Worm (Caenorhabditis elegans) whole organism, young adult: ENCODE results near the gene F13B12.7.

Experiments
- B0336.3 ChIP-seq: fragments of 200-800 bp; sonication (Bioruptor generic); IDR thresholded peaks from 2 replicates; pipeline ENCODE4 v1.3.6; 2022; ENCODE audit warnings: missing genetic modification characterization, missing compliant biosample characterization
- F55B11.4 ChIP-seq: sonication (generic microtip); optimal IDR thresholded peaks from 2 replicates; lab custom pipeline; 2016; ENCODE audit warnings: missing compliant biosample characterization, missing genetic modification characterization, borderline replicate concordance; ENCODE audit not compliant: insufficient read depth
- T26A5.8 ChIP-seq: sonication (generic microtip); optimal IDR thresholded peaks from 2 replicates; lab custom pipeline; 2016; ENCODE audit warnings: missing genetic modification characterization, missing compliant biosample characterization
- attf-3 ChIP-seq: fragments of 200-800 bp; sonication (Bioruptor generic); conservative IDR thresholded peaks from 2 replicates; pipeline ENCODE4 v1.3.6; 2022; ENCODE audit warnings: missing genetic modification reagents, missing genetic modification characterization, missing compliant biosample characterization
- bed-2 ChIP-seq: fragments of 200-800 bp; sonication (Bioruptor generic); IDR thresholded peaks from 2 replicates; pipeline ENCODE4 v1.3.6; 2022; ENCODE audit warnings: missing genetic modification reagents, missing genetic modification characterization, missing compliant biosample characterization
- cebp-1 ChIP-seq, 2 experiments: fragments of 200-800 bp in 1 of 2; sonication (Bioruptor generic) in 1 of 2; sonication (generic microtip) in 1 of 2; IDR thresholded peaks in 1 of 2; optimal IDR thresholded peaks in 1 of 2; 2 replicates each; pipeline versions ENCODE4 v1.3.6 to Lab custom; 2017 to 2022; ENCODE audit warnings: missing compliant biosample characterization in 2 of 2, missing genetic modification characterization in 2 of 2, mild to moderate bottlenecking in 1 of 2, missing genetic modification reagents in 1 of 2, moderate library complexity in 1 of 2
- ceh-27 ChIP-seq: fragments of 200-800 bp; sonication (Bioruptor generic); optimal IDR thresholded peaks from 2 replicates; lab custom pipeline; 2018; ENCODE audit warnings: mild to moderate bottlenecking, missing genetic modification characterization, moderate library complexity, missing compliant biosample characterization
- ceh-58 ChIP-seq: fragments of 200-800 bp; sonication (Bioruptor generic); IDR thresholded peaks from 2 replicates; pipeline ENCODE4 v1.3.6; 2022; ENCODE audit warnings: missing genetic modification characterization, missing compliant biosample characterization
- ceh-91 ChIP-seq: fragments of 200-800 bp; sonication (Bioruptor generic); IDR thresholded peaks from 2 replicates; pipeline ENCODE4 v1.3.6; 2022; ENCODE audit warnings: missing genetic modification reagents, missing genetic modification characterization, missing compliant biosample characterization
- dpff-1 ChIP-seq: sonication (generic microtip); optimal IDR thresholded peaks from 2 replicates; lab custom pipeline; 2017; ENCODE audit warnings: mild to moderate bottlenecking, missing genetic modification characterization, missing compliant biosample characterization
- ekl-4 ChIP-seq: fragments of 200-800 bp; sonication (Bioruptor generic); IDR thresholded peaks from 2 replicates; pipeline ENCODE4 v1.3.6; 2022; ENCODE audit warnings: missing genetic modification reagents, missing genetic modification characterization, missing compliant biosample characterization
- ets-4 ChIP-seq: fragments of 200-800 bp; sonication (Bioruptor generic); optimal IDR thresholded peaks from 2 replicates; lab custom pipeline; 2018; ENCODE audit warnings: mild to moderate bottlenecking, missing genetic modification characterization, missing compliant biosample characterization
- hmg-1.2 ChIP-seq: fragments of 200-800 bp; sonication (Bioruptor generic); IDR thresholded peaks from 2 replicates; pipeline ENCODE4 v1.3.6; 2022; ENCODE audit warnings: missing genetic modification reagents, missing genetic modification characterization, missing compliant biosample characterization
- lsl-1 ChIP-seq: fragments of 200-800 bp; sonication (Bioruptor generic); optimal IDR thresholded peaks from 2 replicates; lab custom pipeline; 2018; ENCODE audit warnings: mild to moderate bottlenecking, missing genetic modification characterization, moderate library complexity, missing compliant biosample characterization
- nhr-27 ChIP-seq: fragments of 200-800 bp; sonication (Bioruptor generic); optimal IDR thresholded peaks from 2 replicates; lab custom pipeline; 2018; ENCODE audit warnings: mild to moderate bottlenecking, missing genetic modification characterization, moderate library complexity, missing compliant biosample characterization
- rpc-1 ChIP-seq, 2 experiments: fragments of 150-350 bp in 1 of 2; sonication (generic microtip) in 1 of 2; optimal IDR thresholded peaks; 2 replicates each; lab custom pipeline; 2014 to 2018; ENCODE audit warnings: missing biosample characterization in 1 of 2, missing genetic modification characterization in 1 of 2, missing genetic modification reagents in 1 of 2, missing genotype in 1 of 2
- sea-2 ChIP-seq: fragments of 200-800 bp; sonication (Bioruptor generic); IDR thresholded peaks from 2 replicates; pipeline ENCODE4 v1.3.6; 2022; ENCODE audit warnings: missing genetic modification characterization, missing compliant biosample characterization
- snpc-3.4 ChIP-seq: sonication (generic microtip); optimal IDR thresholded peaks from 2 replicates; lab custom pipeline; 2017; ENCODE audit warnings: missing genetic modification characterization, mild to moderate bottlenecking, missing compliant biosample characterization, antibody characterized with exemption, moderate library complexity, missing genotype, missing genetic modification reagents
- somi-1 ChIP-seq: fragments of 200-800 bp; sonication (Bioruptor generic); optimal IDR thresholded peaks from 2 replicates; lab custom pipeline; 2018; ENCODE audit warnings: mild to moderate bottlenecking, missing genetic modification characterization, missing compliant biosample characterization
- sptf-2 ChIP-seq: fragments of 200-800 bp; sonication (Bioruptor generic); optimal IDR thresholded peaks from 2 replicates; lab custom pipeline; 2018; ENCODE audit warnings: mild to moderate bottlenecking, missing genetic modification characterization, missing compliant biosample characterization
- ztf-28 ChIP-seq: fragments of 200-800 bp; sonication (Bioruptor generic); IDR thresholded peaks from 2 replicates; pipeline ENCODE4 v1.3.6; 2022; ENCODE audit warnings: missing genetic modification reagents, missing genetic modification characterization, missing compliant biosample characterization

Gene F13B12.7

ce11 chrIV:10483607-10484117 lies 40.1 kb downstream of the F13B12.7 start, which contains the start of the genes F01D4.5 and ced-5 (continued):
- TF ChIP-seq ztf-28 (GFP tag; lab: Robert Waterston, UW) (0 out of 2 replicates have a peak, but pooled peaks have one; percentile 64), ceh-27 (peak; percentile 82), bed-2 (GFP tag; lab: Robert Waterston, UW) (peak; percentile 92), ekl-4 (peak; percentile 57; the same call in 1 of the 2 replicates), sptf-2 (GFP tag; lab: Kevin White, UChicago) (no peak), cebp-1 (GFP tag; IDR thresholded peaks at IDR 0.05; lab: Robert Waterston, UW) (no peak), cebp-1 (tag; optimal IDR thresholded peaks at IDR 0.05; lab: Kevin White, UChicago) (peak; percentile 61), somi-1 (GFP tag; lab: Kevin White, UChicago) (peak; percentile 49)

DNA sequence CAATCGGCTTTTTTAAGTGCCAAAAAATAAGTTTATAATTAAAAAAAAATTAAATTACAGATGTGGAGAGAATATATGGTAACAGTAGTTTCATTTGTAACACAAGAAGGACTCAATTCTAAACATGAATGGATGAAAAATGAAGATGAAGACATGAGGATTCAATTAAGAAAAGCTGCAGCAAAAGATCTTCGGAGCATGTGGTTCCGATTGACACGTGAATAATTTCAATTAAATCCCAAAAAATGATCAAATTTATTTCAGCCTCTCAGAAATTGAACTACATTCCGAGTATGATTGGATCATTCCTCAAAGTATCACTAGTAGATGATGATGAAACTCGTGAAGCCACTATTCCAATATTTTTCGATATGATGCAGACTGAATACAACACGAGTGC lies 45.8 kb downstream of the F13B12.7 start:
- no peak for TF ChIP-seq nhr-27 (tag; lab: Kevin White, UChicago)
- TF ChIP-seq rpc-1 (optimal IDR thresholded peaks at IDR 0.05; lab: Kevin White, UChicago), result no peak
- no peak for TF ChIP-seq rpc-1 (tag; optimal IDR thresholded peaks at IDR 0.05; lab: Kevin White, UChicago)
- TF ChIP-seq T26A5.8, result no peak
- TF ChIP-seq ztf-28 (GFP tag; lab: Robert Waterston, UW), result no peak
- no peak for TF ChIP-seq attf-3 (GFP tag; lab: Robert Waterston, UW)
- no peak for TF ChIP-seq hmg-1.2 (GFP tag; lab: Robert Waterston, UW)
- TF ChIP-seq dpff-1 (tag; lab: Kevin White, UChicago), result no peak
- TF ChIP-seq snpc-3.4 (tag; lab: Kevin White, UChicago), result no peak
- no peak for TF ChIP-seq ceh-58 (GFP tag; lab: Robert Waterston, UW)
- TF ChIP-seq B0336.3 (GFP tag; lab: Robert Waterston, UW), result no peak
- no peak for TF ChIP-seq ceh-91 (GFP tag; lab: Robert Waterston, UW)
- TF ChIP-seq lsl-1, result no peak
- no peak for TF ChIP-seq sea-2 (GFP tag; lab: Robert Waterston, UW)
- TF ChIP-seq ets-4 (GFP tag; lab: Kevin White, UChicago), result no peak
- no peak for TF ChIP-seq F55B11.4 (tag; lab: Kevin White, UChicago)
